Worm (Caenorhabditis elegans) whole organism, mixed stage, embryonic: ENCODE measurements around the gene srh-1.

Source experiments
- M03D4.4 ChIP-seq: sonication (generic microtip); optimal IDR thresholded peaks from 2 replicates; lab custom pipeline; 2017; ENCODE audit warnings: mild to moderate bottlenecking, missing genetic modification characterization, missing compliant biosample characterization
- bed-3 ChIP-seq: fragments of 200-800 bp; sonication (Bioruptor generic); optimal IDR thresholded peaks from 3 replicates; lab custom pipeline; 2018; ENCODE audit warnings: mild to moderate bottlenecking, missing genetic modification characterization, moderate library complexity, missing compliant biosample characterization
- blmp-1 ChIP-seq: fragments of 150-350 bp; optimal IDR thresholded peaks from 2 replicates; lab custom pipeline; 2014; ENCODE audit warnings: missing biosample characterization, missing genetic modification characterization
- ceh-43 ChIP-seq: fragments of 200-800 bp; sonication (Bioruptor generic); optimal IDR thresholded peaks from 2 replicates; lab custom pipeline; 2018; ENCODE audit warnings: mild to moderate bottlenecking, missing genetic modification characterization, moderate library complexity, missing compliant biosample characterization
- ceh-83 ChIP-seq: fragments of 200-800 bp; sonication (Bioruptor generic); optimal IDR thresholded peaks from 2 replicates; lab custom pipeline; 2018; ENCODE audit warnings: mild to moderate bottlenecking, missing genetic modification characterization, missing compliant biosample characterization
- ces-1 ChIP-seq: fragments of 150-350 bp; optimal IDR thresholded peaks from 2 replicates; lab custom pipeline; 2014; ENCODE audit warnings: missing biosample characterization, missing genetic modification reagents, missing genetic modification characterization
- drap-1 ChIP-seq: fragments of 200-800 bp; sonication (Bioruptor generic); optimal IDR thresholded peaks from 3 replicates; lab custom pipeline; 2018; ENCODE audit warnings: mild to moderate bottlenecking, missing genetic modification characterization, missing compliant biosample characterization
- elt-1 ChIP-seq: sonication (generic microtip); optimal IDR thresholded peaks from 2 replicates; lab custom pipeline; 2017; ENCODE audit warnings: missing genetic modification characterization, mild to moderate bottlenecking, missing compliant biosample characterization, antibody characterized with exemption, moderate library complexity, borderline replicate concordance; ENCODE audit not compliant: insufficient read depth
- elt-3 ChIP-seq: fragments of 150-350 bp; optimal IDR thresholded peaks from 2 replicates; lab custom pipeline; 2014; ENCODE audit warnings: missing biosample characterization, missing genetic modification characterization
- flh-1 ChIP-seq: fragments of 200-800 bp; sonication (Bioruptor generic); optimal IDR thresholded peaks from 2 replicates; lab custom pipeline; 2018; ENCODE audit warnings: mild to moderate bottlenecking, missing genetic modification characterization, moderate library complexity, missing compliant biosample characterization
- hlh-1 ChIP-seq: fragments of 150-350 bp; optimal IDR thresholded peaks from 2 replicates; lab custom pipeline; 2014; ENCODE audit warnings: missing biosample characterization, missing genetic modification reagents, missing genetic modification characterization
- lin-13 ChIP-seq: fragments of 150-350 bp; optimal IDR thresholded peaks from 2 replicates; lab custom pipeline; 2014; ENCODE audit warnings: missing biosample characterization, missing genetic modification characterization
- lin-32 ChIP-seq: fragments of 200-800 bp; sonication (Bioruptor generic); optimal IDR thresholded peaks from 2 replicates; lab custom pipeline; 2018; ENCODE audit warnings: mild to moderate bottlenecking, missing genetic modification characterization, missing compliant biosample characterization
- lsy-2 ChIP-seq: fragments of 150-350 bp; optimal IDR thresholded peaks from 2 replicates; lab custom pipeline; 2014; ENCODE audit warnings: missing biosample characterization, missing genetic modification characterization
- mab-5 ChIP-seq: fragments of 150-350 bp; optimal IDR thresholded peaks from 2 replicates; lab custom pipeline; 2014; ENCODE audit warnings: missing biosample characterization, missing genetic modification characterization
- mep-1 ChIP-seq: fragments of 150-350 bp; optimal IDR thresholded peaks from 2 replicates; lab custom pipeline; 2017; ENCODE audit warnings: missing biosample characterization, missing genetic modification reagents, missing genetic modification characterization, inconsistent platforms
- mls-2 ChIP-seq: sonication (generic microtip); optimal IDR thresholded peaks from 2 replicates; lab custom pipeline; 2016; ENCODE audit warnings: mild to moderate bottlenecking, missing genetic modification characterization, moderate library complexity, missing compliant biosample characterization
- nhr-12 ChIP-seq: fragments of 150-350 bp; optimal IDR thresholded peaks from 2 replicates; lab custom pipeline; 2014; ENCODE audit warnings: missing biosample characterization, missing genetic modification characterization
- nhr-2 ChIP-seq: fragments of 150-350 bp; optimal IDR thresholded peaks from 2 replicates; lab custom pipeline; 2014; ENCODE audit warnings: missing biosample characterization, missing genetic modification characterization
- nhr-237 ChIP-seq: fragments of 150-350 bp; optimal IDR thresholded peaks from 2 replicates; lab custom pipeline; 2014; ENCODE audit warnings: missing biosample characterization, missing genetic modification characterization
- nhr-28 ChIP-seq: fragments of 150-350 bp; optimal IDR thresholded peaks from 2 replicates; lab custom pipeline; 2014; ENCODE audit warnings: missing biosample characterization, missing genetic modification characterization
- nhr-76 ChIP-seq: sonication (generic microtip); optimal IDR thresholded peaks from 2 replicates; lab custom pipeline; 2017; ENCODE audit warnings: missing biosample characterization, missing genetic modification characterization
- pha-4 ChIP-seq: fragments of 150-350 bp; optimal IDR thresholded peaks from 2 replicates; lab custom pipeline; 2018; ENCODE audit warnings: missing biosample characterization, missing genetic modification reagents, missing genetic modification characterization
- sem-2 ChIP-seq: fragments of 200-800 bp; sonication (Bioruptor generic); optimal IDR thresholded peaks from 2 replicates; lab custom pipeline; 2018; ENCODE audit warnings: mild to moderate bottlenecking, missing genetic modification characterization, missing compliant biosample characterization
- snpc-4 ChIP-seq: fragments of 150-350 bp; optimal IDR thresholded peaks from 2 replicates; lab custom pipeline; 2014; ENCODE audit warnings: missing biosample characterization, missing genetic modification characterization
- tbx-8 ChIP-seq: fragments of 200-800 bp; sonication (Bioruptor generic); optimal IDR thresholded peaks from 2 replicates; lab custom pipeline; 2018; ENCODE audit warnings: mild to moderate bottlenecking, missing genetic modification characterization, moderate library complexity, missing compliant biosample characterization
- unc-120 ChIP-seq: sonication (generic microtip); optimal IDR thresholded peaks from 2 replicates; lab custom pipeline; 2017; ENCODE audit warnings: missing genetic modification characterization, missing compliant biosample characterization; ENCODE audit not compliant: poor library complexity, severe bottlenecking
- unc-39 ChIP-seq: fragments of 150-350 bp; optimal IDR thresholded peaks from 2 replicates; lab custom pipeline; 2014; ENCODE audit warnings: missing biosample characterization, missing genetic modification characterization
- unc-62 ChIP-seq: fragments of 150-350 bp; optimal IDR thresholded peaks from 2 replicates; lab custom pipeline; 2014; ENCODE audit warnings: missing biosample characterization, missing genetic modification reagents, missing genetic modification characterization
- zip-8 ChIP-seq: fragments of 150-350 bp; optimal IDR thresholded peaks from 2 replicates; lab custom pipeline; 2014; ENCODE audit warnings: missing biosample characterization, missing genetic modification characterization
- ztf-11 ChIP-seq: fragments of 150-350 bp; optimal IDR thresholded peaks from 2 replicates; lab custom pipeline; 2014; ENCODE audit warnings: missing biosample characterization, missing genetic modification characterization

srh-1 gene

ce11 chrV:11496283-11496682 lies 10.6 kb downstream of the srh-1 start, which contains the start of gene htrl-1:
Gene htrl-1, minus strand, starts transcription at chrV:11496383.
- TF ChIP-seq unc-62 (GFP tag; lab: Kevin White, UChicago) = no peak

DNA sequence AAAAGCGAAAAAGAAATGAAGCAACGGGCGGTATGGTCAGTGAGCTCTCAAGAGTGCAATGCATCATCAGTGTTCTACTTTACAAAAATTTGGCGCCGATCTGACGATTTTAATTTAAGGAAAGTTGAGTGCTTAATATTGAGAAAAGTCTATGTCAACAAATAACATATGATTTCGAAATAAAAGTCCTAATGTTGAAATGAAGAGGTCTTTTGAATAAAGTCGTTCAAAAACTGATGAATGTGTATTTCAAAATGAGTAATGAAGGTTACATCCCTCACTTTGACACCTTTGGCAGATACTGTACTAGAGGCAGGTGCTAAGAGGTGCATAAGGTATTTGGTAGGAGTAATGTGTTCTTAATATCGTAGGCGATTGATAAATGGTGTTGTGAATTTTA lies 11.8 kb downstream of the srh-1 start:
- TF ChIP-seq pha-4 (tag; lab: Kevin White, UChicago) (no peak), sem-2 (GFP tag; lab: Kevin White, UChicago) (no peak), lin-32 (GFP tag; lab: Kevin White, UChicago) (no peak), elt-3 (tag; lab: Kevin White, UChicago) (no peak), elt-1 (tag; lab: Kevin White, UChicago) (no peak), unc-120 (tag; lab: Kevin White, UChicago) (no peak), hlh-1 (tag; lab: Kevin White, UChicago) (no peak), flh-1 (GFP tag; lab: Kevin White, UChicago) (no peak), mep-1 (tag; lab: Kevin White, UChicago) (no peak), ceh-83 (GFP tag; lab: Kevin White, UChicago) (no peak), nhr-76 (tag; lab: Kevin White, UChicago) (no peak), lin-13 (no peak), bed-3 (GFP tag; lab: Kevin White, UChicago) (no peak)

DNA sequence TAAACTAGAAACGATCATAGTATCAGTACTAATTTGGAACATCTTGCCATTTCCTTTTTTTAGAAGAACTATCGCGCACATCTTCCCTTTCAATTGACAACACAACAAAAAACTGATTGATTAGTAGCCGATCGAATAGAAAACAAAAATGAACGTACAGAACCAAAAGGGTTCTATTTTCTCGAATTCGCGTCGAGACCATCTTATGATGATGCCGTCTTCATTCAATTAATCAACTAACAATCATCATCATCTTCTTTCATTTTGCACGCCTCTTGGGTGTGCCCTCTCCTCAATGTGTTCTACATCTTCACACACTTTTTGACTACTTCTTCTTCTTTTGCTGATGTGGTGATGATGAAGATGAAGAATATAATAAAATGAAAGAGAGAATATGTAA lies 14.1 kb downstream of the srh-1 start:
- TF ChIP-seq unc-120 (tag; lab: Kevin White, UChicago) (no peak), mab-5 (tag; lab: Kevin White, UChicago) (no peak), sem-2 (GFP tag; lab: Kevin White, UChicago) (no peak), lsy-2 (tag; lab: Kevin White, UChicago) (no peak), nhr-2 (tag; lab: Kevin White, UChicago) (no peak), lin-32 (GFP tag; lab: Kevin White, UChicago) (no peak)
- TF ChIP-seq, all 35 proteins: peak for 0

DNA sequence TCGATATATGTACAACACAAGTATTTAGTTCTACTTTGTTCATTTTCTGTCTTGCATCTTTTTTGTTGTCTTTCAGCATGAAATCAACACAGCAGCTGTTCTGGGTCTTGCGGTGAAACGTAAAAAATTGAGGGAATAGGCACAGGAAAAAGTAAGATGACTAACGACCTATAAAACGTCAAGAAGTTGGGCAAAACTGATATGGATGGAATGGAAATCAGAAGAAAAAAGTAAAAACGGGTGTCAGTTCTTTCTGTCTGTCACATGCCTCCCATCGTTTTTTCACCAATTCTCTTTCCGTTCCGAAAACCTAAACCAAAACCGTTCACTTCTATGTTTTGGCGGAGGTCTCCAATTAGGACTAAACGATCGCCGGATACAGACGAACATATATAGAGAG lies 15.3 kb downstream of the srh-1 start:
- TF ChIP-seq M03D4.4 (no peak), zip-8 (tag; lab: Kevin White, UChicago) (no peak), flh-1 (GFP tag; lab: Kevin White, UChicago) (no peak), mls-2 (tag; lab: Kevin White, UChicago) (no peak), snpc-4 (tag; lab: Kevin White, UChicago) (no peak), pha-4 (tag; lab: Kevin White, UChicago) (no peak), unc-120 (tag; lab: Kevin White, UChicago) (no peak), nhr-12 (no peak), elt-3 (tag; lab: Kevin White, UChicago) (no peak), lin-13 (no peak), lsy-2 (tag; lab: Kevin White, UChicago) (no peak), unc-39 (no peak), nhr-76 (tag; lab: Kevin White, UChicago) (no peak)
- TF ChIP-seq, all 35 proteins: peak for 0

- TF ChIP-seq drap-1 = no peak
- no peak for TF ChIP-seq nhr-237
- no peak for TF ChIP-seq ceh-83 (GFP tag; lab: Kevin White, UChicago)
- TF ChIP-seq blmp-1 (tag; lab: Kevin White, UChicago) = no peak
- no peak for TF ChIP-seq ces-1 (GFP tag; lab: Kevin White, UChicago)
- no peak for TF ChIP-seq mab-5 (tag; lab: Kevin White, UChicago)
- TF ChIP-seq nhr-28 (tag; lab: Kevin White, UChicago) = no peak
- TF ChIP-seq M03D4.4 = no peak
- no peak for TF ChIP-seq tbx-8 (GFP tag; lab: Kevin White, UChicago)
- no peak for TF ChIP-seq ceh-43 (GFP tag; lab: Kevin White, UChicago)
- no peak for TF ChIP-seq ztf-11 (tag; lab: Kevin White, UChicago)
- TF ChIP-seq lsy-2 (tag; lab: Kevin White, UChicago) = no peak
These were observed 17.6 kb downstream of the srh-1 start, which contains the start of gene C55A6.12 for ce11 chrV:11503081-11503751. Gene C55A6.12, minus strand, starts transcription at chrV:11503131.
